Worm (Caenorhabditis elegans): ENCODE data around the gene cdc-25.4.

The cdc-25.4 gene

ce11 chrII:10168905-10169782, 20.1 kb downstream of the cdc-25.4 start, which contains the start of gene daf-19 (continued):
- TF ChIP-seq php-3 (GFP tag; IDR thresholded peaks at IDR 0.05) (no peak), snpc-4 (tag; optimal IDR thresholded peaks at IDR 0.05) (no peak), ztf-11 (tag; optimal IDR thresholded peaks at IDR 0.05) (no peak), nhr-11 (tag; optimal IDR thresholded peaks at IDR 0.05) (peak; percentile 94), ZK337.2 (GFP tag; IDR thresholded peaks at IDR 0.05) (no peak), lin-1 (GFP tag; IDR thresholded peaks at IDR 0.05) (no peak; the same call in 1 of the 2 replicates), egl-27 (tag; optimal IDR thresholded peaks at IDR 0.05) (no peak), tra-1 (GFP tag; IDR thresholded peaks at IDR 0.05) (peak; percentile 78), mes-2 (tag; optimal IDR thresholded peaks at IDR 0.05; ENCODE audit: poor library complexity, severe bottlenecking) (peak; percentile 65), aly-2 (tag; optimal IDR thresholded peaks at IDR 0.05) (no peak), ZK546.5 (tag; optimal IDR thresholded peaks at IDR 0.05) (no peak), lin-38 (GFP tag; IDR thresholded peaks at IDR 0.05) (peak; percentile 59), nhr-10 (tag; optimal IDR thresholded peaks at IDR 0.05) (no peak), aha-1 (tag) (peak; percentile 91), Y75B8A.6 (GFP tag; IDR thresholded peaks at IDR 0.05) (no peak), zag-1 (tag; optimal IDR thresholded peaks at IDR 0.05) (no peak), dpl-1 (GFP tag; optimal IDR thresholded peaks at IDR 0.05) (peak; percentile 23), lir-3 (tag; optimal IDR thresholded peaks at IDR 0.05) (no peak), set-16 (GFP tag; IDR thresholded peaks at IDR 0.05) (peak; percentile 51; the same call in 1 of the 2 replicates), ztf-7 (tag; optimal IDR thresholded peaks at IDR 0.05) (no peak), F10B5.3 (tag; optimal IDR thresholded peaks at IDR 0.05) (no peak), daf-8 (GFP tag; IDR thresholded peaks at IDR 0.05) (no peak), ama-1 (optimal IDR thresholded peaks at IDR 0.05) (peak; percentile 71), dmd-8 (GFP tag; IDR thresholded peaks at IDR 0.05) (no peak), skn-1 (tag; optimal IDR thresholded peaks at IDR 0.05) (no peak), ceh-28 (tag; optimal IDR thresholded peaks at IDR 0.05) (no peak), vab-7 (GFP tag; IDR thresholded peaks at IDR 0.05) (no peak), snpc-1.2 (GFP tag; IDR thresholded peaks at IDR 0.05) (no peak), hif-1 (tag; optimal IDR thresholded peaks at IDR 0.05) (peak in 1 of 2 experiments; percentile 63), zfp-2 (tag; optimal IDR thresholded peaks at IDR 0.05) (no peak), hmg-1.1 (GFP tag; IDR thresholded peaks at IDR 0.05) (peak; percentile 79), unc-62 (GFP tag; optimal IDR thresholded peaks at IDR 0.05 in 1 of 2) (peak in 1 of 2 experiments; percentile 7), unc-62 (tag; optimal IDR thresholded peaks at IDR 0.05) (no peak)

DNA sequence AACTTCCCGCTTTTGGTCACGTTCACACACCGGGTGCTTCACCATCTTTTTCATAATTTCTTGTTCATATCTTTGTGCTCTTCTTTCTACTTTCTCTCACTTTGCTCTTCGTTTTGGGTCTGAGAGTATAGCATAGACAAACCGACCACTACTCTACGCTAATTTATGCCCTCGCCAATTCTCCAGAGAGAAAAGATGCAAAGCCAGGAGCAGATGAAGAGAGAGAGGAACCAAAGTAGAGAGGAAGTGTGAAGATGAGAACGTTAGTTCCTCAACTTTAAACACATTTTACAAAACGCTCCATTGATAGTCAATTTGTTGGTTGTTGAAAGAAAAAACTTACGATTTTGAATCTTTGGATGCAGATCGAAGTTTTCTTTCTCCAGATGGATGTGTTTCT, 21.5 kb downstream of the cdc-25.4 start:
- TF ChIP-seq fkh-10 (GFP tag; optimal IDR thresholded peaks at IDR 0.05) (no peak), saeg-2 (GFP tag; IDR thresholded peaks at IDR 0.05) (no peak), F26F4.8 (GFP tag; conservative IDR thresholded peaks at IDR 0.05) (no peak), nhr-10 (tag; optimal IDR thresholded peaks at IDR 0.05) (no peak), daf-12 (tag; optimal IDR thresholded peaks at IDR 0.05) (no peak), lim-7 (GFP tag; IDR thresholded peaks at IDR 0.05) (no peak), dve-1 (tag; optimal IDR thresholded peaks at IDR 0.05; ENCODE audit: insufficient read depth) (no peak), Y105C5A.15 (GFP tag; IDR thresholded peaks at IDR 0.05) (no peak), lin-13 (GFP tag; optimal IDR thresholded peaks at IDR 0.05) (no peak)

Measured in whole organism, L4 larva.